Worm (Caenorhabditis elegans): Measurements from ENCODE around the gene ZK377.15.

ce11 chrX:3503025-3503424, 37.3 kb upstream of the ZK377.15 start:
- TF ChIP-seq pqm-1 (tag; optimal IDR thresholded peaks at IDR 0.05) (no peak), unc-39 (tag; optimal IDR thresholded peaks at IDR 0.05) (no peak)
